Fruit fly (Drosophila melanogaster) whole organism: Measurements from ENCODE around the gene CG2150.

Experiments used
- EcR ChIP-seq, 2 experiments: fragments of >200 bp; optimal IDR thresholded peaks; 2 replicates each; lab custom pipeline; 2017; ENCODE audit warnings: missing biosample characterization in 2 of 2, missing genetic modification characterization in 2 of 2, missing genetic modification reagents in 2 of 2
- psq ChIP-seq: fragments of >200 bp; optimal IDR thresholded peaks from 2 replicates; lab custom pipeline; 2017
- usp ChIP-seq: fragments of >200 bp; optimal IDR thresholded peaks from 2 replicates; lab custom pipeline; 2017; ENCODE audit warnings: missing biosample characterization, missing genetic modification characterization, mixed read lengths

DNA sequence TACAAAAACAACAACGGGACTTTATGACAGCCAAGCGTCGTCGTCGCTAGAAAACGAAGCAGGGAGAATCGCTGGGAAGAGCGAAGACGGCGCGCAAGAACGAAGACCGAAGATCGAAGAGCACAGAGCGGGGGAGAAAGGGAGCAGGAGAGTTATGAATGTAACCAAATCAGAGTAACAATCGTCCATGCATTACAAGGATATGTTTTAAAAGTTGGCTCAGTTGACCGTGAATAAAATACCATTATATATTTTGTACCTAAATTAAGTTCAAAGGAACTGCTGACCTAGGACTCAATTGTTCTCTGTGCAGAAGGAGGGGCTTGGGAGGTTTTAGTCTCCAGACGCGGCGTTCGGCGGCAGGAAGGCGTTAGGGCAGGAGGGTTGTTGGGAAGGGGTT, 43.1 kb downstream of the CG2150 start:
- TF ChIP-seq psq (lab: Kevin White, UChicago) = no peak
- TF ChIP-seq EcR (GFP tag; optimal IDR thresholded peaks at IDR 0.05; lab: Kevin White, UChicago) = no peak
- no peak for TF ChIP-seq usp (GFP tag; lab: Kevin White, UChicago)
